Worm (Caenorhabditis elegans): ENCODE measurements around the gene ife-1.

The ife-1 gene

ce11 chrIII:13313788-13314187, 29.4 kb upstream of the ife-1 start, which contains the start of gene Y43F4B.10:
Gene Y43F4B.10 (plus strand): TSS chrIII:13314068.
- TF ChIP-seq ceh-36 (tag; optimal IDR thresholded peaks at IDR 0.05) (no peak), hnd-1 (tag; optimal IDR thresholded peaks at IDR 0.05) (no peak), ceh-13 (GFP tag; optimal IDR thresholded peaks at IDR 0.05) (no peak), B0310.2 (tag; optimal IDR thresholded peaks at IDR 0.05) (no peak), tbx-37 (GFP tag; conservative IDR thresholded peaks at IDR 0.05) (no peak), tbx-11 (GFP tag; IDR thresholded peaks at IDR 0.05) (no peak), hmg-4 (GFP tag; optimal IDR thresholded peaks at IDR 0.05) (no peak)

- TF ChIP-seq ets-7 (tag; optimal IDR thresholded peaks at IDR 0.05) (no peak), flt-1 (GFP tag; IDR thresholded peaks at IDR 0.05) (no peak), tbx-11 (GFP tag; IDR thresholded peaks at IDR 0.05) (no peak), hnd-1 (tag; optimal IDR thresholded peaks at IDR 0.05) (no peak), sea-1 (GFP tag; conservative IDR thresholded peaks at IDR 0.05) (no peak), ceh-36 (tag; optimal IDR thresholded peaks at IDR 0.05) (no peak), scrt-1 (GFP tag; IDR thresholded peaks at IDR 0.05) (no peak), pes-1 (GFP tag; IDR thresholded peaks at IDR 0.05) (no peak), hmg-4 (GFP tag; optimal IDR thresholded peaks at IDR 0.05) (no peak), ceh-13 (GFP tag; optimal IDR thresholded peaks at IDR 0.05) (no peak), ama-1 (optimal IDR thresholded peaks at IDR 0.05) (no peak), F13C5.2 (tag; optimal IDR thresholded peaks at IDR 0.05) (no peak), hmbx-1 (tag; optimal IDR thresholded peaks at IDR 0.05) (no peak), B0310.2 (tag; optimal IDR thresholded peaks at IDR 0.05) (no peak), tra-4 (tag; optimal IDR thresholded peaks at IDR 0.05) (no peak)
Measured at ce11 chrIII:13314636-13315035, 28.6 kb upstream of the ife-1 start.

ce11 chrIII:13315071-13315470, 28.1 kb upstream of the ife-1 start, which contains the start of gene dph-7:
Gene dph-7 (plus strand): TSS chrIII:13315123.
- TF ChIP-seq tbx-11 (GFP tag; IDR thresholded peaks at IDR 0.05) (no peak), B0310.2 (tag; optimal IDR thresholded peaks at IDR 0.05) (no peak)

ce11 chrIII:13316935-13317334, 26.3 kb upstream of the ife-1 start:
- TF ChIP-seq tbx-37 (GFP tag; conservative IDR thresholded peaks at IDR 0.05) (no peak), B0310.2 (tag; optimal IDR thresholded peaks at IDR 0.05) (no peak), sea-1 (GFP tag; conservative IDR thresholded peaks at IDR 0.05) (no peak), F13C5.2 (tag; optimal IDR thresholded peaks at IDR 0.05) (no peak), pes-1 (GFP tag; IDR thresholded peaks at IDR 0.05) (no peak), hnd-1 (tag; optimal IDR thresholded peaks at IDR 0.05) (no peak), flt-1 (GFP tag; IDR thresholded peaks at IDR 0.05) (no peak), scrt-1 (GFP tag; IDR thresholded peaks at IDR 0.05) (no peak)

ce11 chrIII:13317383-13317911, 25.8 kb upstream of the ife-1 start:
- TF ChIP-seq tbx-11 (GFP tag; IDR thresholded peaks at IDR 0.05): no peak
- no peak for TF ChIP-seq hmg-4 (GFP tag; optimal IDR thresholded peaks at IDR 0.05)
- no peak for TF ChIP-seq sea-1 (GFP tag; conservative IDR thresholded peaks at IDR 0.05)
- TF ChIP-seq aly-1 (tag; optimal IDR thresholded peaks at IDR 0.05): no peak
- TF ChIP-seq tbx-37 (GFP tag; conservative IDR thresholded peaks at IDR 0.05): no peak
- no peak for TF ChIP-seq hnd-1 (tag; optimal IDR thresholded peaks at IDR 0.05)
- no peak for TF ChIP-seq flt-1 (GFP tag; IDR thresholded peaks at IDR 0.05)
- no peak for TF ChIP-seq ets-7 (tag; optimal IDR thresholded peaks at IDR 0.05)
- no peak for TF ChIP-seq pes-1 (GFP tag; IDR thresholded peaks at IDR 0.05)
- TF ChIP-seq scrt-1 (GFP tag; IDR thresholded peaks at IDR 0.05): no peak
- no peak for TF ChIP-seq tra-4 (tag; optimal IDR thresholded peaks at IDR 0.05)
- no peak for TF ChIP-seq F13C5.2 (tag; optimal IDR thresholded peaks at IDR 0.05)
- no peak for TF ChIP-seq ceh-13 (GFP tag; optimal IDR thresholded peaks at IDR 0.05)
- no peak for TF ChIP-seq ama-1 (optimal IDR thresholded peaks at IDR 0.05)

ce11 chrIII:13322578-13322977, 20.6 kb upstream of the ife-1 start, which contains the start of gene F53A2.11:
Gene F53A2.11 (minus strand): TSS chrIII:13322678.
- TF ChIP-seq hmbx-1 (tag; optimal IDR thresholded peaks at IDR 0.05): no peak
- no peak for TF ChIP-seq flt-1 (GFP tag; IDR thresholded peaks at IDR 0.05)
- TF ChIP-seq scrt-1 (GFP tag; IDR thresholded peaks at IDR 0.05): no peak
- TF ChIP-seq tbx-37 (GFP tag; conservative IDR thresholded peaks at IDR 0.05): no peak
- no peak for TF ChIP-seq ceh-36 (tag; optimal IDR thresholded peaks at IDR 0.05)
- no peak for TF ChIP-seq aly-1 (tag; optimal IDR thresholded peaks at IDR 0.05)
- TF ChIP-seq tbx-11 (GFP tag; IDR thresholded peaks at IDR 0.05): no peak
- no peak for TF ChIP-seq ama-1 (optimal IDR thresholded peaks at IDR 0.05)
- no peak for TF ChIP-seq ceh-13 (GFP tag; optimal IDR thresholded peaks at IDR 0.05)
- no peak for TF ChIP-seq tra-4 (tag; optimal IDR thresholded peaks at IDR 0.05)
- TF ChIP-seq F13C5.2 (tag; optimal IDR thresholded peaks at IDR 0.05): no peak
- TF ChIP-seq pes-1 (GFP tag; IDR thresholded peaks at IDR 0.05): no peak
- TF ChIP-seq sea-1 (GFP tag; conservative IDR thresholded peaks at IDR 0.05): no peak

ce11 chrIII:13324739-13325138, 18.5 kb upstream of the ife-1 start, which contains the start of gene F53A2.1:
Gene F53A2.1 (minus strand): TSS chrIII:13324839.
- TF ChIP-seq F13C5.2 (tag; optimal IDR thresholded peaks at IDR 0.05) (no peak), tra-4 (tag; optimal IDR thresholded peaks at IDR 0.05) (no peak), ceh-13 (GFP tag; optimal IDR thresholded peaks at IDR 0.05) (no peak), hmbx-1 (tag; optimal IDR thresholded peaks at IDR 0.05) (no peak), ceh-36 (tag; optimal IDR thresholded peaks at IDR 0.05) (no peak), ets-7 (tag; optimal IDR thresholded peaks at IDR 0.05) (no peak), tbx-11 (GFP tag; IDR thresholded peaks at IDR 0.05) (no peak), pes-1 (GFP tag; IDR thresholded peaks at IDR 0.05) (no peak), hnd-1 (tag; optimal IDR thresholded peaks at IDR 0.05) (no peak)

- TF ChIP-seq tra-4 (tag; optimal IDR thresholded peaks at IDR 0.05) (no peak), ceh-36 (tag; optimal IDR thresholded peaks at IDR 0.05) (no peak), tbx-11 (GFP tag; IDR thresholded peaks at IDR 0.05) (no peak), aly-1 (tag; optimal IDR thresholded peaks at IDR 0.05) (no peak), ceh-13 (GFP tag; optimal IDR thresholded peaks at IDR 0.05) (no peak), ets-7 (tag; optimal IDR thresholded peaks at IDR 0.05) (no peak), flt-1 (GFP tag; IDR thresholded peaks at IDR 0.05) (no peak), hnd-1 (tag; optimal IDR thresholded peaks at IDR 0.05) (no peak), ama-1 (optimal IDR thresholded peaks at IDR 0.05) (no peak), F13C5.2 (tag; optimal IDR thresholded peaks at IDR 0.05) (no peak), B0310.2 (tag; optimal IDR thresholded peaks at IDR 0.05) (no peak), scrt-1 (GFP tag; IDR thresholded peaks at IDR 0.05) (no peak), hmbx-1 (tag; optimal IDR thresholded peaks at IDR 0.05) (no peak), tbx-37 (GFP tag; conservative IDR thresholded peaks at IDR 0.05) (no peak)
Measured at ce11 chrIII:13328911-13329310, 14.3 kb upstream of the ife-1 start.
